Worm (Caenorhabditis elegans) whole organism, L1 larva: ENCODE results near the gene jtr-1.

ENCODE experiments used
- Y116A8C.19 ChIP-seq: sonication (generic microtip); optimal IDR thresholded peaks from 2 replicates; lab custom pipeline; 2016; ENCODE audit warnings: missing compliant biosample characterization, missing genetic modification characterization, borderline replicate concordance
- aha-1 ChIP-seq: fragments of 150-350 bp; optimal IDR thresholded peaks from 2 replicates; lab custom pipeline; 2014; ENCODE audit warnings: missing biosample characterization, missing genetic modification characterization
- blmp-1 ChIP-seq: fragments of 150-350 bp; optimal IDR thresholded peaks from 2 replicates; lab custom pipeline; 2014; ENCODE audit warnings: missing biosample characterization, missing genetic modification characterization
- ceh-63 ChIP-seq: fragments of 200-800 bp; sonication (Bioruptor generic); optimal IDR thresholded peaks from 2 replicates; lab custom pipeline; 2018; ENCODE audit warnings: mild to moderate bottlenecking, missing genetic modification characterization, missing compliant biosample characterization
- ceh-8 ChIP-seq: fragments of 200-800 bp; sonication (Bioruptor generic); optimal IDR thresholded peaks from 2 replicates; lab custom pipeline; 2018; ENCODE audit warnings: mild to moderate bottlenecking, missing genetic modification characterization, moderate library complexity, missing compliant biosample characterization
- ceh-82 ChIP-seq, 3 experiments: fragments of 150-350 bp in 1 of 3; sonication (generic microtip) in 2 of 3; optimal IDR thresholded peaks; 2 replicates each; lab custom pipeline; 2014 to 2017; ENCODE audit warnings: missing biosample characterization in 3 of 3, missing genetic modification characterization in 3 of 3
- ceh-90 ChIP-seq: sonication (generic microtip); optimal IDR thresholded peaks from 2 replicates; lab custom pipeline; 2016; ENCODE audit warnings: missing genetic modification characterization, missing compliant biosample characterization
- ces-1 ChIP-seq: fragments of 150-350 bp; optimal IDR thresholded peaks from 2 replicates; lab custom pipeline; 2014; ENCODE audit warnings: missing biosample characterization, missing genetic modification reagents, missing genetic modification characterization
- efl-1 ChIP-seq, 4 experiments: fragments of 150-350 bp; optimal IDR thresholded peaks in 3 of 4; peaks in 1 of 4; 1 replicate in 1 of 4; 2 replicates in 3 of 4; lab custom pipeline; 2014; ENCODE audit warnings: missing biosample characterization in 2 of 4, missing genetic modification characterization in 2 of 4, missing genetic modification reagents in 2 of 4
- efl-3 ChIP-seq: fragments of 200-800 bp; sonication (Bioruptor generic); optimal IDR thresholded peaks from 2 replicates; lab custom pipeline; 2018; ENCODE audit warnings: mild to moderate bottlenecking, missing genetic modification characterization, missing compliant biosample characterization
- egl-27 ChIP-seq, 2 experiments: fragments of 150-350 bp in 1 of 2; sonication (generic microtip); optimal IDR thresholded peaks; 3 replicates each; lab custom pipeline; 2017 to 2018; ENCODE audit warnings: missing biosample characterization in 2 of 2, missing genetic modification characterization in 2 of 2, missing genetic modification reagents in 2 of 2
- elt-3 ChIP-seq, 6 experiments: fragments of 150-350 bp in 1 of 6; sonication (generic microtip); optimal IDR thresholded peaks; 2 replicates each; lab custom pipeline; 2017 to 2018; ENCODE audit warnings: missing biosample characterization in 6 of 6, missing genetic modification characterization in 6 of 6, inconsistent platforms in 1 of 6
- fkh-10 ChIP-seq: sonication (generic microtip); optimal IDR thresholded peaks from 2 replicates; lab custom pipeline; 2017; ENCODE audit warnings: missing biosample characterization, missing genetic modification reagents, missing genetic modification characterization
- hlh-4 ChIP-seq: sonication (generic microtip); optimal IDR thresholded peaks from 2 replicates; lab custom pipeline; 2016; ENCODE audit warnings: mild to moderate bottlenecking, missing genetic modification characterization, missing compliant biosample characterization
- lin-15B ChIP-seq: fragments of 150-350 bp; sonication (generic microtip); optimal IDR thresholded peaks from 3 replicates; lab custom pipeline; 2014; ENCODE audit warnings: missing biosample characterization, missing genetic modification characterization
- lin-35 ChIP-seq, 2 experiments: fragments of 150-350 bp; optimal IDR thresholded peaks; 2 replicates each; lab custom pipeline; 2014; ENCODE audit warnings: missing biosample characterization in 2 of 2, missing genetic modification characterization in 2 of 2, missing genetic modification reagents in 2 of 2
- lin-39 ChIP-seq: fragments of 150-350 bp; optimal IDR thresholded peaks from 2 replicates; lab custom pipeline; 2014; ENCODE audit warnings: missing biosample characterization, missing genetic modification reagents, missing genetic modification characterization
- mdl-1 ChIP-seq, 2 experiments: fragments of 150-350 bp; optimal IDR thresholded peaks; 2 replicates each; lab custom pipeline; 2014 to 2017; ENCODE audit warnings: missing biosample characterization in 2 of 2, missing genetic modification characterization in 2 of 2, inconsistent platforms in 1 of 2
- mep-1 ChIP-seq: fragments of 150-350 bp; optimal IDR thresholded peaks from 2 replicates; lab custom pipeline; 2014; ENCODE audit warnings: missing biosample characterization, missing genetic modification characterization
- nhr-19 ChIP-seq: fragments of 200-800 bp; sonication (Bioruptor generic); conservative IDR thresholded peaks from 2 replicates; pipeline ENCODE4 v1.3.6; 2022; ENCODE audit warnings: missing genetic modification characterization, missing compliant biosample characterization
- nhr-28 ChIP-seq: fragments of 150-350 bp; optimal IDR thresholded peaks from 2 replicates; lab custom pipeline; 2014; ENCODE audit warnings: missing biosample characterization, missing genetic modification characterization
- nhr-47 ChIP-seq: sonication (generic microtip); optimal IDR thresholded peaks from 2 replicates; lab custom pipeline; 2016; ENCODE audit warnings: mild to moderate bottlenecking, missing genetic modification characterization, moderate library complexity, missing compliant biosample characterization
- nhr-71 ChIP-seq: sonication (generic microtip); optimal IDR thresholded peaks from 2 replicates; lab custom pipeline; 2016; ENCODE audit warnings: mild to moderate bottlenecking, missing genetic modification characterization, moderate library complexity, missing compliant biosample characterization
- nhr-77 ChIP-seq: fragments of 150-350 bp; optimal IDR thresholded peaks from 2 replicates; lab custom pipeline; 2014; ENCODE audit warnings: missing biosample characterization, missing genetic modification characterization
- pag-3 ChIP-seq: sonication (generic microtip); optimal IDR thresholded peaks from 2 replicates; lab custom pipeline; 2017; ENCODE audit warnings: missing genetic modification characterization, mild to moderate bottlenecking, missing compliant biosample characterization, antibody characterized with exemption, borderline replicate concordance; ENCODE audit not compliant: insufficient read depth
- rnt-1 ChIP-seq: sonication (generic microtip); optimal IDR thresholded peaks from 2 replicates; lab custom pipeline; 2016; ENCODE audit warnings: mild to moderate bottlenecking, missing genetic modification characterization, moderate library complexity, missing compliant biosample characterization
- skn-1 ChIP-seq: fragments of 150-350 bp; optimal IDR thresholded peaks from 2 replicates; lab custom pipeline; 2014; ENCODE audit warnings: missing biosample characterization, missing genetic modification characterization
- snpc-4 ChIP-seq: fragments of 150-350 bp; optimal IDR thresholded peaks from 2 replicates; lab custom pipeline; 2014; ENCODE audit warnings: missing biosample characterization, missing genetic modification characterization
- snu-23 ChIP-seq: sonication (generic microtip); optimal IDR thresholded peaks from 2 replicates; lab custom pipeline; 2016; ENCODE audit warnings: missing genetic modification characterization, missing compliant biosample characterization
- swsn-7 ChIP-seq: sonication (generic microtip); optimal IDR thresholded peaks from 2 replicates; lab custom pipeline; 2016; ENCODE audit warnings: missing genetic modification characterization, missing compliant biosample characterization
- tbx-2 ChIP-seq: sonication (generic microtip); optimal IDR thresholded peaks from 2 replicates; lab custom pipeline; 2016; ENCODE audit warnings: missing genetic modification characterization, missing compliant biosample characterization
- unc-130 ChIP-seq: fragments of 150-350 bp; optimal IDR thresholded peaks from 2 replicates; lab custom pipeline; 2017; ENCODE audit warnings: missing biosample characterization, missing genetic modification characterization, inconsistent platforms
- unc-98 ChIP-seq: fragments of 200-800 bp; sonication (Bioruptor generic); IDR thresholded peaks from 2 replicates; pipeline ENCODE4 v1.3.6; 2022; ENCODE audit warnings: missing genetic modification characterization, missing compliant biosample characterization
- xbp-1 ChIP-seq: sonication (generic microtip); optimal IDR thresholded peaks from 2 replicates; lab custom pipeline; 2016; ENCODE audit warnings: missing genetic modification characterization, missing compliant biosample characterization
- zag-1 ChIP-seq: fragments of 150-350 bp; optimal IDR thresholded peaks from 2 replicates; lab custom pipeline; 2014; ENCODE audit warnings: missing biosample characterization, missing genetic modification characterization

The jtr-1 gene

ce11 chrIV:1459826-1460489 lies 39.2 kb downstream of the jtr-1 start:
- TF ChIP-seq nhr-47 (tag; lab: Kevin White, UChicago): no peak
- TF ChIP-seq egl-27 (tag; optimal IDR thresholded peaks at IDR 0.05; lab: Kevin White, UChicago): no peak
- TF ChIP-seq elt-3 (tag; optimal IDR thresholded peaks at IDR 0.05; lab: Kevin White, UChicago): no peak
- TF ChIP-seq aha-1 (tag; lab: Kevin White, UChicago): no peak
- no peak for TF ChIP-seq zag-1 (tag; lab: Kevin White, UChicago)
- no peak for TF ChIP-seq lin-35 (GFP tag; optimal IDR thresholded peaks at IDR 0.05; lab: Kevin White, UChicago)
- no peak for TF ChIP-seq ceh-8 (GFP tag; lab: Kevin White, UChicago)
- TF ChIP-seq snu-23 (GFP tag; lab: Kevin White, UChicago): no peak
- TF ChIP-seq unc-130: no peak
- no peak for TF ChIP-seq ceh-82 (tag; optimal IDR thresholded peaks at IDR 0.05; lab: Kevin White, UChicago)
- TF ChIP-seq nhr-19 (GFP tag; lab: Robert Waterston, UW): no peak
- no peak for TF ChIP-seq rnt-1 (tag; lab: Kevin White, UChicago)
- no peak for TF ChIP-seq tbx-2 (tag; lab: Kevin White, UChicago)
- TF ChIP-seq ceh-90: no peak
- no peak for TF ChIP-seq unc-98 (GFP tag; lab: Robert Waterston, UW)
- TF ChIP-seq mdl-1 (tag; optimal IDR thresholded peaks at IDR 0.05; lab: Kevin White, UChicago): no peak
- TF ChIP-seq hlh-4 (tag; lab: Kevin White, UChicago): no peak
- no peak for TF ChIP-seq pag-3 (tag; lab: Kevin White, UChicago)

- TF ChIP-seq zag-1 (tag; lab: Kevin White, UChicago) (no peak), nhr-77 (tag; lab: Kevin White, UChicago) (no peak), snpc-4 (tag; lab: Kevin White, UChicago) (no peak), ceh-63 (no peak), Y116A8C.19 (tag; lab: Kevin White, UChicago) (no peak), ces-1 (GFP tag; lab: Kevin White, UChicago) (no peak), swsn-7 (no peak), nhr-28 (tag; lab: Kevin White, UChicago) (no peak), elt-3 (tag; optimal IDR thresholded peaks at IDR 0.05; lab: Kevin White, UChicago) (no peak), xbp-1 (tag; lab: Kevin White, UChicago) (no peak), mep-1 (no peak)
Observed at ce11 chrIV:1460686-1461085, 40.0 kb downstream of the jtr-1 start, which contains the start of gene col-106. col-106 (minus strand) TSS chrIV:1460786.

DNA sequence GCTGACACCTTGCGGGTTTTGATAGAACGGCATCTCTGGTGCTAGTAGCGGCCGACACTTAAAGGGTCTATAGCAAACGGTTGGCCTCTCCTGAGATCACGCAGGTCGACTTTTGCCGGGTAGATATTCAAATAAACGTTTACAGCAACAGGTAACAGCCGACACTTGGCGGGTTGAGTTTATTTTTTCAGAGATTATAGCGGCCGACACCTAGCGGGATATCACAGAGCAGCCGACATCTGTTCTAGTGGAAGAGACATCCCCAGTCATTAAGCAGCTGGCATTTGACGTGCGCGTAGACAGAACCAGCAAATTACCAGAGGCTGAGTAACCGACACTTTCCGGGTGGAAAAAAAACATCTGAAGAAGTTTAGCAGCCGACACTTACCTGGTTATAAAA lies 40.7 kb downstream of the jtr-1 start:
- no peak for TF ChIP-seq skn-1 (tag; lab: Kevin White, UChicago)
- TF ChIP-seq, all 84 proteins: peak for 0

- TF ChIP-seq efl-1 (optimal IDR thresholded peaks at IDR 0.05; lab: Kevin White, UChicago) (no peak), efl-1 (GFP tag; optimal IDR thresholded peaks at IDR 0.05 in 1 of 2; lab: Kevin White, UChicago) (no peak), lin-15B (tag; lab: Kevin White, UChicago) (no peak), blmp-1 (tag; lab: Kevin White, UChicago) (no peak), efl-3 (no peak), lin-39 (tag; lab: Kevin White, UChicago) (no peak), rnt-1 (tag; lab: Kevin White, UChicago) (no peak), fkh-10 (GFP tag; lab: Kevin White, UChicago) (no peak), nhr-71 (no peak)
- TF ChIP-seq, all 84 proteins: peak for 0
Observed at ce11 chrIV:1465462-1465861, 44.7 kb downstream of the jtr-1 start.
